Worm (Caenorhabditis elegans): ENCODE data around the gene F22B8.3.

Gene F22B8.3

DNA sequence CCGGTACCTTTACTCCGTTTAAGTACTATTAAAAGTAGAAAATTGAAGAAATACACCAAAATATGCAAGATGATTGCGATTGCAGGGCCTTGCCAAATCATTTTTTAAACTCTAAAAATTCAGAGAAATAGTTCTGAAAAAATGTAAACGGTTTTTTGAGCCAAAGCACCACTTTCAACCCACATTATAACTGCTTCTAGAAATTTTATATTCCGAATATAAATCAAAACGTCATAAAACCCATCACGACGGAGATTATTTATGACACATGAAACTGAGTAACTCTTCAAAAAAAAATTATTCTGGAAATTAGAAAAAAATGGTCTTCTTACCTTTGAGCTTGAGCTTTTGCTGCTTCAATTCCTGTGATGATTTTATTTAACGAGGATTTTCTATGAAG is 23.5 kb downstream of the F22B8.3 start, which contains the start of gene srxa-16:
Gene srxa-16 (minus strand): TSS at position 101 of the 400 bp plus-strand sequence.
- TF ChIP-seq gei-8 (GFP tag; optimal IDR thresholded peaks at IDR 0.05): no peak
- no peak for TF ChIP-seq T26A8.4 (GFP tag; IDR thresholded peaks at IDR 0.05)
- no peak for TF ChIP-seq daf-8 (GFP tag; IDR thresholded peaks at IDR 0.05)
- TF ChIP-seq ztf-7 (tag; optimal IDR thresholded peaks at IDR 0.05): no peak
- no peak for TF ChIP-seq vab-7 (GFP tag; IDR thresholded peaks at IDR 0.05)
- no peak for TF ChIP-seq lin-29 (GFP tag; IDR thresholded peaks at IDR 0.05)
- TF ChIP-seq nhr-102 (tag; optimal IDR thresholded peaks at IDR 0.05): no peak

DNA sequence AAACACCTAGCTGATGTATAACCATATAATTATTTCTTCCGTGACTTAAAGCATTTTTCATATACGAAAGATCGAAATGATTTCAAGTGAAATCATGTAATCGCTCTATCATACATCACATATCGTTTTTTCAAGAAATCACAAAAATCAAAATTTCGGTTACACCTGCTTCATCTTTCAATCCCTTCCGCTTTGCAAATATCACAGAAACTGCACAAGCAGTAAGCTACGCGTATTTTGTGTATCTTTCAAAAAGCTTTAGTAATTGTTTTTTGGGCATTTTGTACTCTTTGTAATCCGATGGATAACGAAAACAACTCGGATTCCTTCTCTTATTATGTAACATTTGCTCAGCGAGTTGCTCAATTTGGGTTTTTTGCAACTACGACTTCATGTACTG is 24.6 kb downstream of the F22B8.3 start, which contains the start of gene str-25:
Gene str-25 (plus strand): TSS at position 301 of the 400 bp plus-strand sequence.
- TF ChIP-seq lsy-2 (tag; optimal IDR thresholded peaks at IDR 0.05): no peak
- TF ChIP-seq F44E2.7 (GFP tag; IDR thresholded peaks at IDR 0.05): no peak
- TF ChIP-seq hlh-30 (tag; optimal IDR thresholded peaks at IDR 0.05; ENCODE audit: insufficient read depth): no peak
- no peak for TF ChIP-seq F10B5.3 (tag; optimal IDR thresholded peaks at IDR 0.05)
- TF ChIP-seq duxl-1 (tag; optimal IDR thresholded peaks at IDR 0.05; ENCODE audit: poor library complexity): no peak
- TF ChIP-seq lin-1 (GFP tag; IDR thresholded peaks at IDR 0.05): no peak
- TF ChIP-seq tag-97 (GFP tag; IDR thresholded peaks at IDR 0.05): no peak
- TF ChIP-seq ZK546.5 (tag; optimal IDR thresholded peaks at IDR 0.05): no peak
- no peak for TF ChIP-seq nhr-102 (tag; optimal IDR thresholded peaks at IDR 0.05)
- TF ChIP-seq nhr-237 (tag; optimal IDR thresholded peaks at IDR 0.05): no peak
- no peak for TF ChIP-seq lin-39 (tag; optimal IDR thresholded peaks at IDR 0.05)
- TF ChIP-seq zag-1 (tag; optimal IDR thresholded peaks at IDR 0.05): no peak
- TF ChIP-seq egl-27 (tag; optimal IDR thresholded peaks at IDR 0.05): no peak

DNA sequence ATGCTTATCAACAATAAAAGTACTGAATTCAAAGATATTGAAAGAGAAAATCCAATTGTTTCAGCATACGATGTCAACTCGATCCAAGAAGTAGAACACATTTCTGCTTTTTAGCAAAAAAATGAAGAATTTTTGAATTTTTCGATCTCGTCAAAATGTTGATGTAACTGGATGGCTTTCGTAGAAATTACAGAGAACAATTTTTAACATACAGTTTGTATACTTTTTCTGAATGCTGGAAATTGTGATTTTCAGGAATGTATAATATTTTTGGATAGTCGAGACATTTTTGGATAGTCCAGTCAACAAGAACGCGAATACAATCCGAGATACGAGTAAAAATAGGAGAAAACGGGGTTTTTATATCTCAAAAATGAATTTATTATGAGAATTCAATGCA is 27.8 kb downstream of the F22B8.3 start, which contains the start of gene str-103:
Gene str-103 (minus strand): TSS at position 101 of the 400 bp plus-strand sequence.
- TF ChIP-seq F44E2.7 (GFP tag; IDR thresholded peaks at IDR 0.05) (no peak), nhr-41 (GFP tag; IDR thresholded peaks at IDR 0.05) (no peak), lin-15B (tag; optimal IDR thresholded peaks at IDR 0.05) (no peak)

DNA sequence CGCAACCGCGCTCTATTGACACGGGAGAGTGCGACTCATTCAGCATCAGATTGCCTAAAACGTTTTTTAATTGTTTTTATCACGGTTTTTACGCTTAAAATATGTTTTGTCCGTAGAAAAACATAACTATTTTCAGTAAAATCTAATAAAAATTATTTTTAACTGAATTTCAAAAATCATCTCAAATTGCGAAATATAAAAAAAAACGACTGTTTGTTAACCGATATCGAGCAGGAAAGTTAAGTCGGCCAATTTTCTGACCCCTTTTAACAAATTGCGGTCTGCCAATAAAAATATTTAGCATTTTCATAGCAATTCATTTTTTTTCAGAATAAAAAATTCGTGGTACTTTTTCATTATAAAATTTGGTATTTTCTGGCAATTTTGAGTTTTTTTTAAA is 29.7 kb downstream of the F22B8.3 start:
- TF ChIP-seq aha-1 (tag) (peak; percentile 78), hmg-1.1 (GFP tag; IDR thresholded peaks at IDR 0.05) (no peak)

- no peak for TF ChIP-seq ZK546.5 (tag; optimal IDR thresholded peaks at IDR 0.05)
- no peak for TF ChIP-seq ztf-11 (tag; optimal IDR thresholded peaks at IDR 0.05)
- no peak for TF ChIP-seq T26A8.4 (GFP tag; IDR thresholded peaks at IDR 0.05)
- no peak for TF ChIP-seq set-16 (GFP tag; IDR thresholded peaks at IDR 0.05)
- peak; percentile 45 for TF ChIP-seq dve-1 (tag; optimal IDR thresholded peaks at IDR 0.05; ENCODE audit: insufficient read depth)
- peak; percentile 54 for TF ChIP-seq pqm-1 (tag; optimal IDR thresholded peaks at IDR 0.05)
- peak; percentile 49; the same call in 1 of the 2 replicates for TF ChIP-seq dmd-6 (GFP tag; IDR thresholded peaks at IDR 0.05)
- no peak for TF ChIP-seq nhr-11 (tag; optimal IDR thresholded peaks at IDR 0.05)
- TF ChIP-seq tra-1 (GFP tag; IDR thresholded peaks at IDR 0.05): 0 out of 2 replicates have a peak, but pooled peaks have one; percentile 49
- TF ChIP-seq daf-16 (GFP tag; optimal IDR thresholded peaks at IDR 0.05): no peak
- TF ChIP-seq daf-16 (tag; optimal IDR thresholded peaks at IDR 0.05): peak; percentile 66
- no peak for TF ChIP-seq lir-3 (tag; optimal IDR thresholded peaks at IDR 0.05)
- TF ChIP-seq aly-2 (tag; optimal IDR thresholded peaks at IDR 0.05): no peak
- TF ChIP-seq unc-62 (GFP tag; optimal IDR thresholded peaks at IDR 0.05 in 1 of 2): peak in 1 of 2 experiments; percentile 14
- no peak for TF ChIP-seq unc-62 (tag; optimal IDR thresholded peaks at IDR 0.05)
- TF ChIP-seq ama-1 (optimal IDR thresholded peaks at IDR 0.05): no peak
- TF ChIP-seq nhr-28 (tag; optimal IDR thresholded peaks at IDR 0.05): peak; percentile 61
These were observed 30.1 kb downstream of the F22B8.3 start, which contains the start of gene skr-3 for ce11 chrV:16120922-16121321. TSS of gene skr-3 (plus strand) at chrV:16121084.

All from whole organism, L4 larva.